Worm (Caenorhabditis elegans) whole organism, L2 larva: ENCODE results near the gene mdt-6.

Experiments used
- C34F6.9 ChIP-seq: fragments of 150-350 bp; optimal IDR thresholded peaks from 2 replicates; lab custom pipeline; 2014; ENCODE audit warnings: missing biosample characterization, missing genetic modification characterization
- F13H6.1 ChIP-seq: sonication (generic microtip); optimal IDR thresholded peaks from 2 replicates; lab custom pipeline; 2016; ENCODE audit warnings: missing genetic modification characterization, missing compliant biosample characterization
- R02D3.7 ChIP-seq: fragments of 150-350 bp; optimal IDR thresholded peaks from 2 replicates; lab custom pipeline; 2014; ENCODE audit warnings: missing biosample characterization, missing genetic modification characterization
- Y55F3AM.14 ChIP-seq: fragments of 200-800 bp; sonication (Bioruptor generic); optimal IDR thresholded peaks from 2 replicates; lab custom pipeline; 2018; ENCODE audit warnings: mild to moderate bottlenecking, missing genetic modification characterization, missing compliant biosample characterization
- ZK546.5 ChIP-seq: sonication (generic microtip); optimal IDR thresholded peaks from 2 replicates; lab custom pipeline; 2017; ENCODE audit warnings: missing biosample characterization, missing genetic modification characterization
- alr-1 ChIP-seq: fragments of 150-350 bp; optimal IDR thresholded peaks from 2 replicates; lab custom pipeline; 2014; ENCODE audit warnings: missing biosample characterization, missing genetic modification characterization
- aly-2 ChIP-seq: fragments of 150-350 bp; optimal IDR thresholded peaks from 2 replicates; lab custom pipeline; 2014; ENCODE audit warnings: missing biosample characterization, missing genetic modification characterization
- ama-1 ChIP-seq: fragments of 150-350 bp; optimal IDR thresholded peaks from 2 replicates; lab custom pipeline; 2018; ENCODE audit warnings: inconsistent platforms
- blmp-1 ChIP-seq: sonication (generic microtip); optimal IDR thresholded peaks from 2 replicates; lab custom pipeline; 2017; ENCODE audit warnings: missing genetic modification characterization, mild to moderate bottlenecking, missing compliant biosample characterization, antibody characterized with exemption, moderate library complexity; ENCODE audit not compliant: insufficient read depth
- ceh-16 ChIP-seq: fragments of 150-350 bp; optimal IDR thresholded peaks from 2 replicates; lab custom pipeline; 2014; ENCODE audit warnings: missing biosample characterization, missing genetic modification characterization
- ceh-82 ChIP-seq: fragments of 150-350 bp; optimal IDR thresholded peaks from 2 replicates; lab custom pipeline; 2014; ENCODE audit warnings: missing biosample characterization, missing genetic modification characterization
- crh-2 ChIP-seq: sonication (generic microtip); optimal IDR thresholded peaks from 2 replicates; lab custom pipeline; 2017; ENCODE audit warnings: missing biosample characterization, missing genetic modification characterization
- dmd-4 ChIP-seq: sonication (generic microtip); optimal IDR thresholded peaks from 2 replicates; lab custom pipeline; 2017; ENCODE audit warnings: missing biosample characterization, missing genetic modification characterization
- egl-27 ChIP-seq: sonication (generic microtip); optimal IDR thresholded peaks from 3 replicates; lab custom pipeline; 2017; ENCODE audit warnings: missing biosample characterization, missing genetic modification reagents, missing genetic modification characterization
- elt-1 ChIP-seq: fragments of 150-350 bp; optimal IDR thresholded peaks from 2 replicates; lab custom pipeline; 2014; ENCODE audit warnings: missing biosample characterization, missing genetic modification characterization
- elt-3 ChIP-seq: sonication (generic microtip); optimal IDR thresholded peaks from 2 replicates; lab custom pipeline; 2017; ENCODE audit warnings: missing biosample characterization, missing genetic modification characterization
- fos-1 ChIP-seq: fragments of 150-350 bp; optimal IDR thresholded peaks from 2 replicates; lab custom pipeline; 2014; ENCODE audit warnings: missing biosample characterization, missing genetic modification characterization
- gmeb-1 ChIP-seq: fragments of 150-350 bp; optimal IDR thresholded peaks from 2 replicates; lab custom pipeline; 2014; ENCODE audit warnings: missing biosample characterization, missing genetic modification characterization
- lin-11 ChIP-seq: fragments of 150-350 bp; sonication (generic microtip); optimal IDR thresholded peaks from 2 replicates; lab custom pipeline; 2014; ENCODE audit warnings: missing biosample characterization, missing genetic modification characterization, inconsistent platforms, mixed read lengths
- lin-13 ChIP-seq: fragments of 150-350 bp; optimal IDR thresholded peaks from 2 replicates; lab custom pipeline; 2014; ENCODE audit warnings: missing biosample characterization, missing genetic modification reagents, missing genetic modification characterization
- lin-39 ChIP-seq: fragments of 150-350 bp; optimal IDR thresholded peaks from 2 replicates; lab custom pipeline; 2014; ENCODE audit warnings: missing biosample characterization, missing genetic modification reagents, missing genetic modification characterization
- lsy-2 ChIP-seq, 2 experiments: fragments of 150-350 bp in 1 of 2; sonication (generic microtip) in 1 of 2; optimal IDR thresholded peaks; 2 replicates each; lab custom pipeline; 2014 to 2017; ENCODE audit warnings: missing biosample characterization in 2 of 2, missing genetic modification characterization in 2 of 2
- mab-5 ChIP-seq: fragments of 150-350 bp; optimal IDR thresholded peaks from 2 replicates; lab custom pipeline; 2014; ENCODE audit warnings: missing biosample characterization, missing genetic modification characterization
- mbf-1 ChIP-seq: sonication (generic microtip); optimal IDR thresholded peaks from 2 replicates; lab custom pipeline; 2017; ENCODE audit warnings: missing biosample characterization, missing genetic modification characterization
- mdl-1 ChIP-seq, 2 experiments: fragments of 150-350 bp in 1 of 2; sonication (generic microtip) in 1 of 2; optimal IDR thresholded peaks; 2 replicates each; lab custom pipeline; 2017; ENCODE audit warnings: missing biosample characterization in 2 of 2, missing genetic modification characterization in 2 of 2
- nhr-10 ChIP-seq: sonication (generic microtip); optimal IDR thresholded peaks from 2 replicates; lab custom pipeline; 2017; ENCODE audit warnings: missing biosample characterization, missing genetic modification characterization
- nhr-11 ChIP-seq: fragments of 150-350 bp; optimal IDR thresholded peaks from 2 replicates; lab custom pipeline; 2014; ENCODE audit warnings: missing biosample characterization, missing genetic modification characterization
- nhr-12 ChIP-seq: fragments of 150-350 bp; optimal IDR thresholded peaks from 2 replicates; lab custom pipeline; 2014; ENCODE audit warnings: missing biosample characterization, missing genetic modification characterization
- nhr-129 ChIP-seq: fragments of 150-350 bp; optimal IDR thresholded peaks from 2 replicates; lab custom pipeline; 2014; ENCODE audit warnings: missing biosample characterization, missing genetic modification characterization
- nhr-21 ChIP-seq: fragments of 150-350 bp; optimal IDR thresholded peaks from 2 replicates; lab custom pipeline; 2014; ENCODE audit warnings: missing biosample characterization, missing genetic modification characterization
- nhr-23 ChIP-seq: fragments of 150-350 bp; optimal IDR thresholded peaks from 2 replicates; lab custom pipeline; 2014; ENCODE audit warnings: missing biosample characterization, missing genetic modification reagents, missing genetic modification characterization
- nhr-237 ChIP-seq: fragments of 150-350 bp; optimal IDR thresholded peaks from 2 replicates; lab custom pipeline; 2014; ENCODE audit warnings: missing biosample characterization, missing genetic modification characterization
- nhr-25 ChIP-seq: fragments of 150-350 bp; sonication (generic microtip); optimal IDR thresholded peaks from 3 replicates; lab custom pipeline; 2014; ENCODE audit warnings: missing biosample characterization, missing genetic modification characterization
- nhr-6 ChIP-seq: fragments of 150-350 bp; optimal IDR thresholded peaks from 2 replicates; lab custom pipeline; 2014; ENCODE audit warnings: missing biosample characterization, missing genetic modification characterization
- nhr-77 ChIP-seq: fragments of 150-350 bp; optimal IDR thresholded peaks from 2 replicates; lab custom pipeline; 2014; ENCODE audit warnings: missing biosample characterization, missing genetic modification characterization
- peb-1 ChIP-seq: fragments of 150-350 bp; optimal IDR thresholded peaks from 2 replicates; lab custom pipeline; 2014; ENCODE audit warnings: missing biosample characterization, missing genetic modification characterization
- sem-4 ChIP-seq: fragments of 150-350 bp; optimal IDR thresholded peaks from 2 replicates; lab custom pipeline; 2014; ENCODE audit warnings: missing biosample characterization, missing genetic modification reagents, missing genetic modification characterization
- skn-1 ChIP-seq: sonication (generic microtip); optimal IDR thresholded peaks from 2 replicates; lab custom pipeline; 2017; ENCODE audit warnings: missing biosample characterization, missing genetic modification characterization
- sma-3 ChIP-seq: sonication (generic microtip); optimal IDR thresholded peaks from 2 replicates; lab custom pipeline; 2016; ENCODE audit warnings: missing genetic modification reagents, missing genetic modification characterization, missing compliant biosample characterization
- sma-9 ChIP-seq, 2 experiments: fragments of 150-350 bp in 1 of 2; sonication (generic microtip) in 1 of 2; optimal IDR thresholded peaks; 2 replicates each; lab custom pipeline; 2014 to 2016; ENCODE audit warnings: missing genetic modification characterization in 2 of 2, mild to moderate bottlenecking in 1 of 2, missing biosample characterization in 1 of 2, missing compliant biosample characterization in 1 of 2, missing genetic modification reagents in 1 of 2, moderate library complexity in 1 of 2
- snpc-4 ChIP-seq: fragments of 150-350 bp; optimal IDR thresholded peaks from 2 replicates; lab custom pipeline; 2014; ENCODE audit warnings: missing biosample characterization, missing genetic modification characterization
- unc-39 ChIP-seq: fragments of 150-350 bp; optimal IDR thresholded peaks from 2 replicates; lab custom pipeline; 2014; ENCODE audit warnings: missing biosample characterization, missing genetic modification characterization
- unc-55 ChIP-seq: fragments of 150-350 bp; sonication (generic microtip); optimal IDR thresholded peaks from 3 replicates; lab custom pipeline; 2014; ENCODE audit warnings: missing biosample characterization, missing genetic modification reagents, missing genetic modification characterization
- unc-62 ChIP-seq: fragments of 150-350 bp; optimal IDR thresholded peaks from 2 replicates; lab custom pipeline; 2014; ENCODE audit warnings: missing biosample characterization, missing genetic modification reagents, missing genetic modification characterization
- zag-1 ChIP-seq: fragments of 150-350 bp; optimal IDR thresholded peaks from 2 replicates; lab custom pipeline; 2014; ENCODE audit warnings: missing biosample characterization, missing genetic modification characterization
- ztf-1 ChIP-seq: fragments of 200-800 bp; sonication (Bioruptor generic); conservative IDR thresholded peaks from 2 replicates; pipeline ENCODE4 v1.3.6; 2022; ENCODE audit warnings: missing genetic modification characterization, missing compliant biosample characterization
- ztf-11 ChIP-seq: sonication (generic microtip); optimal IDR thresholded peaks from 2 replicates; lab custom pipeline; 2017; ENCODE audit warnings: missing biosample characterization, missing genetic modification characterization
- ztf-4 ChIP-seq: fragments of 150-350 bp; optimal IDR thresholded peaks from 2 replicates; lab custom pipeline; 2014; ENCODE audit warnings: missing biosample characterization, missing genetic modification characterization

mdt-6 gene

DNA sequence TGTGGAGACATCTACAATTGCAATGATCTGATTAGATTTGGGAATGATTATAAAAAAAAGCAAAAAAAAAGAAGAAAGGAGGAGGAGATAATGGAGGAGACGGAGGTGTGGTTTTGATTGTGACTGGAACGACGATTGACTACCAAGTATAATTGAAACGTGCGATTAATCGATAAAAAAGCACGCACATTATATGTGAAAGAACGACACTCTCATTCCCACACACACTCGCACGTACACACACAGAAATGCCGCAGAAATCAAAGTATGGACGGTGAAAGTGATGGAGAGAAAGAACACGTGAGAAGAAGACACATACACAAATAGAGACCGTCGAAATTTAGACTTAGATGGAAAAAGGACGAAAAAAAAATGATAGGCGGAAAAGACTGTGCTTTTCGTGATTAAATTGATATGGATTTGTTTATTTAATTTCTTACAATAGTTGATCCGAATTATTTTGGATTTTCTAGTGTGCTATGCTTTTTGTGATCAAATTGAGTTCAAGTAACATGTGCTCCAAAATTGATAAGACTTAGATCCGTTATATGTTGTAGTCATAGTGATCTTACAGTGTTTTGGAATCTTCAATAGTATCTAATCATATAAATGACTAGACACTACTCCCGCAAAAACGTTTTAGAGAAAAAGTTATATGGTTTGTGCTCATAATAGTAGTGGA, 34.4 kb upstream of the mdt-6 start, which contains the start of gene nhr-135:
nhr-135 (minus strand) TSS at position 51 of the 682 bp plus-strand sequence.
- peak; percentile 5 for TF ChIP-seq ama-1 (lab: Kevin White, UChicago)
- no peak for TF ChIP-seq nhr-6 (tag; lab: Kevin White, UChicago)
- TF ChIP-seq ceh-16 (tag; lab: Kevin White, UChicago): no peak
- TF ChIP-seq gmeb-1 (tag; lab: Kevin White, UChicago): peak; percentile 56
- TF ChIP-seq elt-1 (tag; lab: Kevin White, UChicago): no peak
- TF ChIP-seq mdl-1 (tag; optimal IDR thresholded peaks at IDR 0.05; lab: Kevin White, UChicago): peak; percentile 52 to 76
- TF ChIP-seq unc-62 (GFP tag; lab: Kevin White, UChicago): no peak
- no peak for TF ChIP-seq nhr-11
- TF ChIP-seq egl-27 (tag; lab: Kevin White, UChicago): peak; percentile 15
- no peak for TF ChIP-seq ZK546.5 (tag; lab: Kevin White, UChicago)
- peak; percentile 92 for TF ChIP-seq blmp-1 (tag; lab: Kevin White, UChicago)
- TF ChIP-seq nhr-12 (tag; lab: Kevin White, UChicago): no peak
- no peak for TF ChIP-seq lin-39 (tag; lab: Kevin White, UChicago)
- TF ChIP-seq unc-39 (tag; lab: Kevin White, UChicago): no peak
- peak; percentile 55 for TF ChIP-seq nhr-21
- TF ChIP-seq peb-1 (tag; lab: Kevin White, UChicago): no peak
- peak in 1 of 2 experiments; percentile 31 for TF ChIP-seq lsy-2 (tag; optimal IDR thresholded peaks at IDR 0.05; lab: Kevin White, UChicago)
- TF ChIP-seq lin-13 (GFP tag; lab: Kevin White, UChicago): no peak
- TF ChIP-seq sma-9 (GFP tag; optimal IDR thresholded peaks at IDR 0.05; lab: Kevin White, UChicago): peak; percentile 86
- TF ChIP-seq sma-9 (tag; optimal IDR thresholded peaks at IDR 0.05; lab: Kevin White, UChicago): no peak
- no peak for TF ChIP-seq mbf-1 (tag; lab: Kevin White, UChicago)
- TF ChIP-seq fos-1 (tag; lab: Kevin White, UChicago): peak; percentile 82
- TF ChIP-seq skn-1: no peak
- no peak for TF ChIP-seq nhr-23 (tag; lab: Kevin White, UChicago)
- peak; percentile 7 for TF ChIP-seq Y55F3AM.14 (GFP tag; lab: Kevin White, UChicago)
- TF ChIP-seq C34F6.9 (tag; lab: Kevin White, UChicago): peak; percentile 32
- TF ChIP-seq unc-55: no peak
- TF ChIP-seq nhr-25 (tag; lab: Kevin White, UChicago): peak; percentile 70
- peak; percentile 56 for TF ChIP-seq F13H6.1 (tag; lab: Kevin White, UChicago)
- TF ChIP-seq ztf-11 (tag; lab: Kevin White, UChicago): no peak
- no peak for TF ChIP-seq nhr-237 (tag; lab: Kevin White, UChicago)
- TF ChIP-seq dmd-4 (tag; lab: Kevin White, UChicago): no peak
- no peak for TF ChIP-seq ztf-1 (GFP tag; lab: Robert Waterston, UW)
- TF ChIP-seq nhr-129 (tag; lab: Kevin White, UChicago): peak; percentile 71
- TF ChIP-seq R02D3.7 (tag; lab: Kevin White, UChicago): no peak
- peak; percentile 80 for TF ChIP-seq crh-2 (tag; lab: Kevin White, UChicago)
- TF ChIP-seq nhr-10 (tag; lab: Kevin White, UChicago): no peak
- TF ChIP-seq lin-11 (tag; lab: Kevin White, UChicago): no peak
- TF ChIP-seq snpc-4: no peak
- TF ChIP-seq ztf-4 (tag; lab: Kevin White, UChicago): no peak
- TF ChIP-seq elt-3 (tag; lab: Kevin White, UChicago): no peak
- no peak for TF ChIP-seq ceh-82
- peak; percentile 70 for TF ChIP-seq sma-3 (GFP tag; lab: Kevin White, UChicago)
- no peak for TF ChIP-seq alr-1 (tag; lab: Kevin White, UChicago)
- no peak for TF ChIP-seq zag-1
- TF ChIP-seq aly-2: no peak
- TF ChIP-seq nhr-77 (tag; lab: Kevin White, UChicago): no peak
- TF ChIP-seq sem-4 (tag; lab: Kevin White, UChicago): no peak
- TF ChIP-seq mab-5 (tag; lab: Kevin White, UChicago): no peak
